Worm (Caenorhabditis elegans) whole organism, midembryonic: ENCODE data around the gene sqst-5.

Experiments
- T22C8.4 ChIP-seq: fragments of 200-800 bp; sonication (Bioruptor generic); IDR thresholded peaks from 2 replicates; pipeline ENCODE4 v1.3.6; 2022; ENCODE audit warnings: missing genetic modification characterization, missing compliant biosample characterization
- cog-1 ChIP-seq: sonication (generic microtip); optimal IDR thresholded peaks from 2 replicates; lab custom pipeline; 2016; ENCODE audit warnings: missing genetic modification characterization, missing compliant biosample characterization
- flt-1 ChIP-seq: fragments of 200-800 bp; sonication (Bioruptor generic); IDR thresholded peaks from 2 replicates; pipeline ENCODE4 v1.3.6; 2022; ENCODE audit warnings: missing genetic modification characterization, missing compliant biosample characterization
- klf-2 ChIP-seq: fragments of 200-800 bp; sonication (Bioruptor generic); conservative IDR thresholded peaks from 2 replicates; pipeline ENCODE4 v1.3.6; 2022; ENCODE audit warnings: missing genetic modification reagents, missing genetic modification characterization, missing compliant biosample characterization
- med-1 ChIP-seq: sonication (generic microtip); optimal IDR thresholded peaks from 2 replicates; lab custom pipeline; 2017; ENCODE audit warnings: missing genetic modification characterization, mild to moderate bottlenecking, missing compliant biosample characterization, antibody characterized with exemption, missing genetic modification reagents; ENCODE audit not compliant: insufficient read depth
- tab-1 ChIP-seq: fragments of 200-800 bp; sonication (Bioruptor generic); IDR thresholded peaks from 2 replicates; pipeline ENCODE4 v1.3.6; 2022; ENCODE audit warnings: missing genetic modification characterization, missing compliant biosample characterization
- ztf-29 ChIP-seq: fragments of 200-800 bp; sonication (Bioruptor generic); IDR thresholded peaks from 2 replicates; pipeline ENCODE4 v1.3.6; 2022; ENCODE audit warnings: missing genetic modification reagents, missing genetic modification characterization, missing compliant biosample characterization

DNA sequence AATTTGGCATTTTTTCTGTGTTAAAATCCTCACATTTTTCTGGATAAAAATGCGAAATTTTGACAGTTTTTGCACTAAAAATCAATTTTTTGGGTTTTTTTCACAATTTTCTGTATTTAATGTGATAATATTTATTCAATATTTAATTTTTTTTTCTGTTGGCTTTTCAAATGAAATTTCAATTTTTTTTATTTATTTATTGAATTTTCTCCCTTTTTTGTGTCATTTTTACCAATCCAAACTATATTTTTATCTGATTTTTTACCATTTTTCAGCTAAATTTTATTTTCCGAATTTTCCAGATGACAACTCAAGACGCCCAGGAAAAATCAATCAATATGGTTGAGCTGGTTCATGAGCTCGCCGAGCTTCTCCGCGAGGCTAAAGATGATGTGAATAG lies 46.7 kb upstream of the sqst-5 start, which contains the start of gene F40G9.17:
- no peak for TF ChIP-seq ztf-29 (GFP tag; lab: Robert Waterston, UW)
- TF ChIP-seq tab-1 (GFP tag; lab: Robert Waterston, UW) = no peak
- TF ChIP-seq klf-2 (GFP tag; lab: Robert Waterston, UW) = no peak
- no peak for TF ChIP-seq flt-1
- TF ChIP-seq cog-1 (tag; lab: Kevin White, UChicago) = no peak
- TF ChIP-seq med-1 (GFP tag; lab: Kevin White, UChicago) = no peak
- no peak for TF ChIP-seq T22C8.4 (GFP tag; lab: Robert Waterston, UW)
